Fruit fly (Drosophila melanogaster): ENCODE results near the gene CG43867.

The CG43867 gene

dm6 chrX:765039-765508, 162.7 kb downstream of the CG43867 start, which contains the start of gene RpL22:
Gene RpL22, minus strand, starts transcription at chrX:765130.
- peak; percentile 95 for TF ChIP-seq CG11617 (GFP tag; optimal IDR thresholded peaks at IDR 0.05)
- TF ChIP-seq Clk (GFP tag; optimal IDR thresholded peaks at IDR 0.05): peak; percentile 5
- TF ChIP-seq CG12768 (GFP tag; optimal IDR thresholded peaks at IDR 0.05): peak; percentile 68
- no peak for TF ChIP-seq cnc (optimal IDR thresholded peaks at IDR 0.05)
- no peak for TF ChIP-seq kay (GFP tag; ENCODE audit: borderline replicate concordance)
- peak; percentile 11 for TF ChIP-seq CG5204 (GFP tag; optimal IDR thresholded peaks at IDR 0.05)
- peak; percentile 94 for TF ChIP-seq Hr96 (GFP tag; optimal IDR thresholded peaks at IDR 0.05)
- peak; percentile 97 for TF ChIP-seq Mnt (GFP tag; optimal IDR thresholded peaks at IDR 0.05)
- TF ChIP-seq pad (GFP tag; optimal IDR thresholded peaks at IDR 0.05): peak; percentile 83
- peak; percentile 76 for TF ChIP-seq cic (GFP tag; optimal IDR thresholded peaks at IDR 0.05)
- TF ChIP-seq CG14711 (tag; optimal IDR thresholded peaks at IDR 0.05): peak; percentile 68
- TF ChIP-seq ovo (GFP tag; optimal IDR thresholded peaks at IDR 0.05): peak; percentile 96
- peak; percentile 94 for TF ChIP-seq Crg-1 (GFP tag; optimal IDR thresholded peaks at IDR 0.05)
- peak; percentile 95 for TF ChIP-seq bab1 (GFP tag; optimal IDR thresholded peaks at IDR 0.05)
- peak; percentile 98 for TF ChIP-seq CG1620 (GFP tag; optimal IDR thresholded peaks at IDR 0.05)
- peak; percentile 42 for TF ChIP-seq CG33017 (tag; optimal IDR thresholded peaks at IDR 0.05)
- TF ChIP-seq tj (GFP tag; optimal IDR thresholded peaks at IDR 0.05): peak; percentile 90
- TF ChIP-seq toe (GFP tag; optimal IDR thresholded peaks at IDR 0.05): peak; percentile 13
- TF ChIP-seq CG7045 (GFP tag; optimal IDR thresholded peaks at IDR 0.05): peak; percentile 48
- peak; percentile 93 for TF ChIP-seq CG7101 (tag; optimal IDR thresholded peaks at IDR 0.05)

- TF ChIP-seq Clk (GFP tag; optimal IDR thresholded peaks at IDR 0.05): no peak
- peak; percentile 8 for TF ChIP-seq CG12768 (GFP tag; optimal IDR thresholded peaks at IDR 0.05)
- TF ChIP-seq pad (GFP tag; optimal IDR thresholded peaks at IDR 0.05): no peak
- no peak for TF ChIP-seq CG5204 (GFP tag; optimal IDR thresholded peaks at IDR 0.05)
- TF ChIP-seq CG33017 (tag; optimal IDR thresholded peaks at IDR 0.05): peak; percentile 8
- TF ChIP-seq CG1620 (GFP tag; optimal IDR thresholded peaks at IDR 0.05): no peak
These were observed 165.7 kb downstream of the CG43867 start for dm6 chrX:762047-762446.

DNA sequence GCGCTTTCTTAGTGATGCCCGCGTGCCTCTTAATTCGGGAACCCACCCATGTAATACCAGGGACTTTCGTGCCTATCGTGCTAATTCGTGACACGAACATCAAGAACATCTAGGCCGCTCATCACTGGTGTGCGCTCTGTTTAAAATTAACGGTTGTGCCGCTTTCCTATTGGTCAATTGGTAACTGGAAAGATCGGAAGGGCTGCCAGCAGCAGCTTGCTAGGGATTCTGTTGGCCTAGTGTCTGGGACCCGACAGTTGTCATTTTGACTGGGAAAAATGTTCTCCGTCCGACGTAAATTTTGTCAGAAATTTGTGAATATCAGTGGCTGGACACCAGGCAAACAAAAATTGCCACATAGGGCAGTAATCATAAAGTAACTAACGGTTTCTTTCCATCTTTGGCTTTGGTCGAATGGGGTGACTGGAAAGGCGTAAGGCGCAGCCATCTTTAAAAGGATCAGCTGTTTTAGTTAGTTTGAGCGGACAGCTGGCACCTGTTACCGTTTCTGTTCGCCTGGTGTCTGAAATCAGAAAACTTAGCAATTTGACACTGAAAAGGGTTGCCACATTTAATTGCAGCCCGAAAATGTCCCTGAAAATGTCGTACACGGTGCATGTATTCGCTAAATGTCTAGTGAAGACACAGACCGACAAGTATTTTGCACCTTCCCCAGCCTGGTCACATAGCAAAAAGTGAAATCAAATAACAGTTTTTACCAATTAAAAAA, 168.7 kb downstream of the CG43867 start, which contains the start of gene CG5273:
Gene CG5273, plus strand, starts transcription at position 703 of the 730 bp plus-strand sequence.
- no peak for TF ChIP-seq kay (GFP tag; ENCODE audit: borderline replicate concordance)
- no peak for TF ChIP-seq cnc (optimal IDR thresholded peaks at IDR 0.05)
- peak; percentile 14 for TF ChIP-seq CG1620 (GFP tag; optimal IDR thresholded peaks at IDR 0.05)
- TF ChIP-seq CG5204 (GFP tag; optimal IDR thresholded peaks at IDR 0.05): no peak
- TF ChIP-seq Hr96 (GFP tag; optimal IDR thresholded peaks at IDR 0.05): peak; percentile 55
- TF ChIP-seq CG11617 (GFP tag; optimal IDR thresholded peaks at IDR 0.05): peak; percentile 12
- peak; percentile 15 for TF ChIP-seq Crg-1 (GFP tag; optimal IDR thresholded peaks at IDR 0.05)
- TF ChIP-seq toe (GFP tag; optimal IDR thresholded peaks at IDR 0.05): no peak
- TF ChIP-seq CG33017 (tag; optimal IDR thresholded peaks at IDR 0.05): no peak
- peak; percentile 99 for TF ChIP-seq pad (GFP tag; optimal IDR thresholded peaks at IDR 0.05)
- TF ChIP-seq Clk (GFP tag; optimal IDR thresholded peaks at IDR 0.05): no peak
- TF ChIP-seq tj (GFP tag; optimal IDR thresholded peaks at IDR 0.05): peak; percentile 35
- TF ChIP-seq bab1 (GFP tag; optimal IDR thresholded peaks at IDR 0.05): peak; percentile 82
- TF ChIP-seq Mnt (GFP tag; optimal IDR thresholded peaks at IDR 0.05): peak; percentile 43
- TF ChIP-seq ovo (GFP tag; optimal IDR thresholded peaks at IDR 0.05): peak; percentile 99
- peak; percentile 39 for TF ChIP-seq CG7101 (tag; optimal IDR thresholded peaks at IDR 0.05)
- TF ChIP-seq cic (GFP tag; optimal IDR thresholded peaks at IDR 0.05): no peak
- TF ChIP-seq CG12768 (GFP tag; optimal IDR thresholded peaks at IDR 0.05): peak; percentile 26
- TF ChIP-seq CG14711 (tag; optimal IDR thresholded peaks at IDR 0.05): peak; percentile 94
- no peak for TF ChIP-seq CG7045 (GFP tag; optimal IDR thresholded peaks at IDR 0.05)

All from whole organism, adult.